Worm (Caenorhabditis elegans) whole organism, midembryonic: ENCODE results near the gene blos-4.

Source experiments
- T22C8.4 ChIP-seq: fragments of 200-800 bp; sonication (Bioruptor generic); IDR thresholded peaks from 2 replicates; pipeline ENCODE4 v1.3.6; 2022; ENCODE audit warnings: missing genetic modification characterization, missing compliant biosample characterization
- cog-1 ChIP-seq: sonication (generic microtip); optimal IDR thresholded peaks from 2 replicates; lab custom pipeline; 2016; ENCODE audit warnings: missing genetic modification characterization, missing compliant biosample characterization
- flt-1 ChIP-seq: fragments of 200-800 bp; sonication (Bioruptor generic); IDR thresholded peaks from 2 replicates; pipeline ENCODE4 v1.3.6; 2022; ENCODE audit warnings: missing genetic modification characterization, missing compliant biosample characterization
- klf-2 ChIP-seq: fragments of 200-800 bp; sonication (Bioruptor generic); conservative IDR thresholded peaks from 2 replicates; pipeline ENCODE4 v1.3.6; 2022; ENCODE audit warnings: missing genetic modification reagents, missing genetic modification characterization, missing compliant biosample characterization
- med-1 ChIP-seq: sonication (generic microtip); optimal IDR thresholded peaks from 2 replicates; lab custom pipeline; 2017; ENCODE audit warnings: missing genetic modification characterization, mild to moderate bottlenecking, missing compliant biosample characterization, antibody characterized with exemption, missing genetic modification reagents; ENCODE audit not compliant: insufficient read depth
- ref-1 ChIP-seq: fragments of 200-800 bp; sonication (Bioruptor generic); conservative IDR thresholded peaks from 2 replicates; pipeline ENCODE4 v1.3.6; 2022; ENCODE audit warnings: missing genetic modification reagents, missing genetic modification characterization, missing compliant biosample characterization
- tab-1 ChIP-seq: fragments of 200-800 bp; sonication (Bioruptor generic); IDR thresholded peaks from 2 replicates; pipeline ENCODE4 v1.3.6; 2022; ENCODE audit warnings: missing genetic modification characterization, missing compliant biosample characterization
- ztf-23 ChIP-seq: fragments of 200-800 bp; sonication (Bioruptor generic); IDR thresholded peaks from 2 replicates; pipeline ENCODE4 v1.3.6; 2022; ENCODE audit warnings: missing genetic modification reagents, missing genetic modification characterization, missing compliant biosample characterization
- ztf-29 ChIP-seq: fragments of 200-800 bp; sonication (Bioruptor generic); IDR thresholded peaks from 2 replicates; pipeline ENCODE4 v1.3.6; 2022; ENCODE audit warnings: missing genetic modification reagents, missing genetic modification characterization, missing compliant biosample characterization

blos-4 gene

ce11 chrII:6245199-6245702 lies at the start of gene blos-4:
blos-4 (plus strand) TSS chrII:6245249.
- TF ChIP-seq T22C8.4 (GFP tag; lab: Robert Waterston, UW): no peak
- TF ChIP-seq flt-1 (GFP tag; lab: Robert Waterston, UW): no peak
- TF ChIP-seq ref-1 (GFP tag; lab: Robert Waterston, UW): no peak
- TF ChIP-seq klf-2 (GFP tag; lab: Robert Waterston, UW): no peak
- no peak for TF ChIP-seq med-1 (GFP tag; lab: Kevin White, UChicago)
- no peak for TF ChIP-seq ztf-23
- TF ChIP-seq cog-1 (tag; lab: Kevin White, UChicago): no peak
- TF ChIP-seq ztf-29 (GFP tag; lab: Robert Waterston, UW): no peak
- no peak for TF ChIP-seq tab-1 (GFP tag; lab: Robert Waterston, UW)

ce11 chrII:6196875-6197274 lies 48.2 kb upstream of the blos-4 start, which contains the start of the genes rbmx-2 and C30B5.2:
rbmx-2 (minus strand) TSS chrII:6196948.
C30B5.2 (plus strand) TSS chrII:6197180.
- no peak for TF ChIP-seq ref-1 (GFP tag; lab: Robert Waterston, UW)
- no peak for TF ChIP-seq ztf-29 (GFP tag; lab: Robert Waterston, UW)
- TF ChIP-seq ztf-23: peak; percentile 36; the same call in 1 of the 2 replicates
- no peak for TF ChIP-seq flt-1 (GFP tag; lab: Robert Waterston, UW)
- TF ChIP-seq cog-1 (tag; lab: Kevin White, UChicago): no peak
- no peak for TF ChIP-seq med-1 (GFP tag; lab: Kevin White, UChicago)
- TF ChIP-seq T22C8.4 (GFP tag; lab: Robert Waterston, UW): peak; percentile 62
- TF ChIP-seq klf-2 (GFP tag; lab: Robert Waterston, UW): no peak

ce11 chrII:6198468-6198867 lies 46.6 kb upstream of the blos-4 start, which contains the start of gene szy-4:
szy-4 (plus strand) TSS chrII:6198696.
- TF ChIP-seq ztf-29 (GFP tag; lab: Robert Waterston, UW): no peak
- no peak for TF ChIP-seq ztf-23
- no peak for TF ChIP-seq T22C8.4 (GFP tag; lab: Robert Waterston, UW)

- TF ChIP-seq flt-1 (GFP tag; lab: Robert Waterston, UW) (no peak), ztf-29 (GFP tag; lab: Robert Waterston, UW) (no peak)
Measured at ce11 chrII:6199010-6199409, 46.0 kb upstream of the blos-4 start.

- TF ChIP-seq ztf-23: no peak
- no peak for TF ChIP-seq flt-1 (GFP tag; lab: Robert Waterston, UW)
- TF ChIP-seq tab-1 (GFP tag; lab: Robert Waterston, UW): no peak
- TF ChIP-seq ztf-29 (GFP tag; lab: Robert Waterston, UW): no peak
- TF ChIP-seq cog-1 (tag; lab: Kevin White, UChicago): no peak
- no peak for TF ChIP-seq klf-2 (GFP tag; lab: Robert Waterston, UW)
Measured at ce11 chrII:6202910-6203309, 42.1 kb upstream of the blos-4 start, which contains the start of gene C30B5.17. C30B5.17 (minus strand) TSS chrII:6203010.

- TF ChIP-seq ztf-29 (GFP tag; lab: Robert Waterston, UW) (no peak), cog-1 (tag; lab: Kevin White, UChicago) (no peak), ztf-23 (no peak), klf-2 (GFP tag; lab: Robert Waterston, UW) (no peak), tab-1 (GFP tag; lab: Robert Waterston, UW) (no peak), T22C8.4 (GFP tag; lab: Robert Waterston, UW) (no peak), med-1 (GFP tag; lab: Kevin White, UChicago) (no peak), ref-1 (GFP tag; lab: Robert Waterston, UW) (no peak), flt-1 (GFP tag; lab: Robert Waterston, UW) (no peak)
Measured at ce11 chrII:6207252-6207651, 37.8 kb upstream of the blos-4 start.

ce11 chrII:6208116-6208515 lies 36.9 kb upstream of the blos-4 start, which contains the start of gene daf-37:
daf-37 (minus strand) TSS chrII:6208216.
- TF ChIP-seq ztf-29 (GFP tag; lab: Robert Waterston, UW) (no peak), klf-2 (GFP tag; lab: Robert Waterston, UW) (no peak), ztf-23 (no peak), tab-1 (GFP tag; lab: Robert Waterston, UW) (no peak), ref-1 (GFP tag; lab: Robert Waterston, UW) (no peak), T22C8.4 (GFP tag; lab: Robert Waterston, UW) (no peak), flt-1 (GFP tag; lab: Robert Waterston, UW) (no peak), cog-1 (tag; lab: Kevin White, UChicago) (no peak), med-1 (GFP tag; lab: Kevin White, UChicago) (no peak)

ce11 chrII:6219346-6219745 lies 25.7 kb upstream of the blos-4 start, which contains the start of gene mks-2:
mks-2 (minus strand) TSS chrII:6219446.
- TF ChIP-seq T22C8.4 (GFP tag; lab: Robert Waterston, UW) (no peak), ztf-29 (GFP tag; lab: Robert Waterston, UW) (no peak), ztf-23 (no peak), klf-2 (GFP tag; lab: Robert Waterston, UW) (no peak)

ce11 chrII:6221470-6221869 lies 23.6 kb upstream of the blos-4 start:
- no peak for TF ChIP-seq ztf-29 (GFP tag; lab: Robert Waterston, UW)

ce11 chrII:6222558-6222957 lies 22.5 kb upstream of the blos-4 start, which contains the start of gene C30B5.6:
C30B5.6 (minus strand) TSS chrII:6222658.
- TF ChIP-seq ref-1 (GFP tag; lab: Robert Waterston, UW): no peak
- TF ChIP-seq ztf-23: no peak
- TF ChIP-seq tab-1 (GFP tag; lab: Robert Waterston, UW): no peak
- TF ChIP-seq klf-2 (GFP tag; lab: Robert Waterston, UW): no peak
- no peak for TF ChIP-seq ztf-29 (GFP tag; lab: Robert Waterston, UW)
- no peak for TF ChIP-seq med-1 (GFP tag; lab: Kevin White, UChicago)
